Worm (Caenorhabditis elegans) whole organism, mixed stage, embryonic: Measurements from ENCODE around the gene ZK673.1.

Experiments used
- blmp-1 ChIP-seq: fragments of 150-350 bp; optimal IDR thresholded peaks from 2 replicates; lab custom pipeline; 2014; ENCODE audit warnings: missing biosample characterization, missing genetic modification characterization
- elt-1 ChIP-seq: sonication (generic microtip); optimal IDR thresholded peaks from 2 replicates; lab custom pipeline; 2017; ENCODE audit warnings: missing genetic modification characterization, mild to moderate bottlenecking, missing compliant biosample characterization, antibody characterized with exemption, moderate library complexity, borderline replicate concordance; ENCODE audit not compliant: insufficient read depth
- flh-1 ChIP-seq: fragments of 200-800 bp; sonication (Bioruptor generic); optimal IDR thresholded peaks from 2 replicates; lab custom pipeline; 2018; ENCODE audit warnings: mild to moderate bottlenecking, missing genetic modification characterization, moderate library complexity, missing compliant biosample characterization
- lsy-2 ChIP-seq: fragments of 150-350 bp; optimal IDR thresholded peaks from 2 replicates; lab custom pipeline; 2014; ENCODE audit warnings: missing biosample characterization, missing genetic modification characterization
- nhr-237 ChIP-seq: fragments of 150-350 bp; optimal IDR thresholded peaks from 2 replicates; lab custom pipeline; 2014; ENCODE audit warnings: missing biosample characterization, missing genetic modification characterization
- nhr-28 ChIP-seq: fragments of 150-350 bp; optimal IDR thresholded peaks from 2 replicates; lab custom pipeline; 2014; ENCODE audit warnings: missing biosample characterization, missing genetic modification characterization
- pha-4 ChIP-seq: fragments of 150-350 bp; optimal IDR thresholded peaks from 2 replicates; lab custom pipeline; 2018; ENCODE audit warnings: missing biosample characterization, missing genetic modification reagents, missing genetic modification characterization
- sptf-1 ChIP-seq: sonication (generic microtip); optimal IDR thresholded peaks from 2 replicates; lab custom pipeline; 2017; ENCODE audit warnings: mild to moderate bottlenecking, missing genetic modification characterization, moderate library complexity, missing compliant biosample characterization
- unc-120 ChIP-seq: sonication (generic microtip); optimal IDR thresholded peaks from 2 replicates; lab custom pipeline; 2017; ENCODE audit warnings: missing genetic modification characterization, missing compliant biosample characterization; ENCODE audit not compliant: poor library complexity, severe bottlenecking
- unc-62 ChIP-seq: fragments of 150-350 bp; optimal IDR thresholded peaks from 2 replicates; lab custom pipeline; 2014; ENCODE audit warnings: missing biosample characterization, missing genetic modification reagents, missing genetic modification characterization
- ztf-11 ChIP-seq: fragments of 150-350 bp; optimal IDR thresholded peaks from 2 replicates; lab custom pipeline; 2014; ENCODE audit warnings: missing biosample characterization, missing genetic modification characterization

DNA sequence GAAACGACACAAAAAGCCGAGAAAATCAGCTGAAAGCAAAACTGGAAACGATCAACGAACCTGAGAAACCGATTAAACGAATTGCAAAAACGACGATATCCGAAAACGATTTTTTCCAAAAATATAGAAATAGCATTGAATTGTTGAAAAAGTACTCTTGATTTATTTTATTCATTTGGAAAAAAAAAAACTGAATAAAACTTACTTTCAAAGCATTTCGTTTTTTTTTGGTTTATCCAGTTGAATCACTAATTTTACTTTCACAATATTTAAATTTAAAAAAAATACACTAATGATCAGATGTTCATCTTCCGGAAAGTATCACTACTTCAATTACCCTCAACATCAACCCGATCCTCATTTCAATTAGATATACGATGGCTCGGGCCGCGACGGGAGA lies 46.4 kb upstream of the ZK673.1 start, which contains the start of gene T09F3.5:
- no peak for TF ChIP-seq unc-120 (tag; lab: Kevin White, UChicago)
- no peak for TF ChIP-seq unc-62 (GFP tag; lab: Kevin White, UChicago)
- TF ChIP-seq ztf-11 (tag; lab: Kevin White, UChicago) = no peak
- TF ChIP-seq lsy-2 (tag; lab: Kevin White, UChicago) = no peak
- no peak for TF ChIP-seq nhr-237 (tag; lab: Kevin White, UChicago)
- TF ChIP-seq blmp-1 = no peak
- no peak for TF ChIP-seq nhr-28 (tag; lab: Kevin White, UChicago)
- TF ChIP-seq flh-1 (GFP tag; lab: Kevin White, UChicago) = no peak
- no peak for TF ChIP-seq pha-4 (tag; lab: Kevin White, UChicago)
- no peak for TF ChIP-seq sptf-1 (tag; lab: Kevin White, UChicago)
- no peak for TF ChIP-seq elt-1 (tag; lab: Kevin White, UChicago)
